Worm (Caenorhabditis elegans): ENCODE measurements around the gene elt-3.
"Not testable (repeated sequence)": the region's sequence is repeated elsewhere in the genome, so short reads cannot be mapped to it uniquely, and the experiment has no call there.

DNA sequence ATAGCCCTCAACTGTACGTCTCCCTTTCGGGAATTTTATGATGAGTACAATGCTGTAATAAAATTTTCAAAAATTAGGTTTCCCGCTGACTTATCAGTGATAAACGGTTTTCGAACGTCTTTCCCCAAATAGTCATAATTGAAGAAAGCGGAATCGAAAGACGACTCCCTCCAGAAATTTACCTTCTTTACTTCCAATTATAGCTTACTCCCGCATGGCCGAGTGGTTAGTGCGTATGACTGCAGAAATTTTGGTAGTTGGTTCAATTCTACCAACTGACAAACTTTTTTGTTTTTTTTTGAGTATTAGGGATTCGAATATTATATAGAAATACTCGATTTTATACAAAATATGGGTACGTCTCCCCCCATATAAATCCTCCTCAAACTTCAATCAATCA lies 38.4 kb downstream of the elt-3 start:
- not testable (repeated sequence) for TF ChIP-seq lin-13 (GFP tag; optimal IDR thresholded peaks at IDR 0.05); fos-1 (tag; optimal IDR thresholded peaks at IDR 0.05); aha-1 (tag); pqm-1 (tag; optimal IDR thresholded peaks at IDR 0.05); pha-4 (tag; optimal IDR thresholded peaks at IDR 0.05); unc-62 (GFP tag; optimal IDR thresholded peaks at IDR 0.05 in 1 of 2); unc-62 (tag; optimal IDR thresholded peaks at IDR 0.05); nhr-28 (tag; optimal IDR thresholded peaks at IDR 0.05); hlh-30 (tag; optimal IDR thresholded peaks at IDR 0.05; ENCODE audit: insufficient read depth)
- 0 out of 2 replicates have a peak, but pooled peaks have one; percentile 54 for TF ChIP-seq zfp-3 (GFP tag; conservative IDR thresholded peaks at IDR 0.05)
- TF ChIP-seq dmd-6 (GFP tag; IDR thresholded peaks at IDR 0.05), result peak; percentile 52; the same call in 1 of the 2 replicates
- peak; percentile 86 for TF ChIP-seq dmd-9 (GFP tag; IDR thresholded peaks at IDR 0.05)
- peak; percentile 38; the same call in 1 of the 2 replicates for TF ChIP-seq nhr-42 (GFP tag; IDR thresholded peaks at IDR 0.05)
- peak; percentile 93 for TF ChIP-seq pha-4 (GFP tag; IDR thresholded peaks at IDR 0.05)

All from whole organism, L4 larva.